Fruit fly (Drosophila melanogaster) whole organism, wandering third instar larva: ENCODE measurements around the gene CLIP-190.

Experiments used
- CG32264 ChIP-seq: fragments of 200-800 bp; sonication (Bioruptor generic); optimal IDR thresholded peaks from 2 replicates; lab custom pipeline; 2016; ENCODE audit warnings: missing biosample characterization, missing genetic modification characterization
- CG9705 ChIP-seq: fragments of 200-800 bp; sonication (Bioruptor generic); optimal IDR thresholded peaks from 2 replicates; lab custom pipeline; 2018; ENCODE audit warnings: missing biosample characterization, mild to moderate bottlenecking, missing genetic modification characterization
- HLH106 ChIP-seq: fragments of 200-800 bp; optimal IDR thresholded peaks from 3 replicates; lab custom pipeline; 2019; ENCODE audit warnings: missing biosample characterization, mild to moderate bottlenecking, missing genetic modification characterization, moderate library complexity
- Mio ChIP-seq: sonication (Bioruptor generic); optimal IDR thresholded peaks from 2 replicates; lab custom pipeline; 2016; ENCODE audit warnings: missing biosample characterization, missing genetic modification characterization
- N ChIP-seq: fragments of >200 bp; optimal IDR thresholded peaks from 2 replicates; lab custom pipeline; 2018; ENCODE audit warnings: missing biosample characterization, missing external identifiers, missing genetic modification characterization
- OdsH ChIP-seq: fragments of 200-800 bp; sonication (Bioruptor generic); optimal IDR thresholded peaks from 2 replicates; lab custom pipeline; 2016; ENCODE audit warnings: missing biosample characterization, mild to moderate bottlenecking, missing genetic modification characterization
- Rel ChIP-seq, 2 experiments: fragments of 200-800 bp; sonication (Bioruptor generic) in 1 of 2; optimal IDR thresholded peaks; 2 replicates in 1 of 2; 3 replicates in 1 of 2; lab custom pipeline; 2016 to 2019; ENCODE audit warnings: mild to moderate bottlenecking in 2 of 2, missing biosample characterization in 2 of 2, missing genetic modification characterization in 2 of 2, moderate library complexity in 1 of 2
- foxo ChIP-seq, 2 experiments: fragments of 200-800 bp; sonication (Bioruptor generic); optimal IDR thresholded peaks; 2 replicates in 1 of 2; 3 replicates in 1 of 2; lab custom pipeline; 2016 to 2017; ENCODE audit warnings: missing biosample characterization in 2 of 2, missing genetic modification characterization in 2 of 2
- h ChIP-seq: fragments of 200-800 bp; sonication (Bioruptor generic); optimal IDR thresholded peaks from 3 replicates; lab custom pipeline; 2016; ENCODE audit warnings: missing biosample characterization, mild to moderate bottlenecking, missing genetic modification characterization
- jim ChIP-seq: fragments of 175-275, 200-325 bp; sonication (Bioruptor generic); optimal IDR thresholded peaks from 2 replicates; lab custom pipeline; 2016; ENCODE audit warnings: missing biosample characterization, mild to moderate bottlenecking, missing genetic modification characterization
- lola ChIP-seq: fragments of >200 bp; optimal IDR thresholded peaks from 2 replicates; lab custom pipeline; 2017; ENCODE audit warnings: missing biosample characterization, missing genetic modification characterization
- psq ChIP-seq: fragments of 200-800 bp; sonication (Bioruptor generic); optimal IDR thresholded peaks from 3 replicates; lab custom pipeline; 2017; ENCODE audit warnings: missing biosample characterization, mild to moderate bottlenecking, missing genetic modification characterization, moderate library complexity
- tai ChIP-seq: sonication (Bioruptor generic); optimal IDR thresholded peaks from 2 replicates; lab custom pipeline; 2016; ENCODE audit warnings: missing biosample characterization, missing genetic modification characterization

- TF ChIP-seq psq (GFP tag; lab: Kevin White, UChicago) (no peak), N (GFP tag; lab: Kevin White, UChicago) (no peak), foxo (GFP tag; optimal IDR thresholded peaks at IDR 0.05; lab: Kevin White, UChicago) (no peak), CG9705 (GFP tag; lab: Kevin White, UChicago) (no peak), Mio (GFP tag; lab: Kevin White, UChicago) (no peak), CG32264 (GFP tag; lab: Kevin White, UChicago) (no peak), Rel (GFP tag; optimal IDR thresholded peaks at IDR 0.05; lab: Kevin White, UChicago) (no peak), Rel (tag; optimal IDR thresholded peaks at IDR 0.05; lab: Kevin White, UChicago) (no peak), jim (GFP tag; lab: Kevin White, UChicago) (no peak), lola (GFP tag; lab: Kevin White, UChicago) (no peak), HLH106 (no peak), h (GFP tag; lab: Kevin White, UChicago) (no peak), OdsH (GFP tag; lab: Kevin White, UChicago) (no peak), tai (GFP tag; lab: Kevin White, UChicago) (no peak)
Observed at dm6 chr2L:17397372-17397771, 12.9 kb downstream of the CLIP-190 start.
